Worm (Caenorhabditis elegans) whole organism, mixed stage, embryonic: ENCODE measurements around the gene B0222.1.

Experiments used
- ces-1 ChIP-seq: fragments of 150-350 bp; optimal IDR thresholded peaks from 2 replicates; lab custom pipeline; 2014; ENCODE audit warnings: missing biosample characterization, missing genetic modification reagents, missing genetic modification characterization
- lin-13 ChIP-seq: fragments of 150-350 bp; optimal IDR thresholded peaks from 2 replicates; lab custom pipeline; 2014; ENCODE audit warnings: missing biosample characterization, missing genetic modification characterization
- mep-1 ChIP-seq: fragments of 150-350 bp; optimal IDR thresholded peaks from 2 replicates; lab custom pipeline; 2017; ENCODE audit warnings: missing biosample characterization, missing genetic modification reagents, missing genetic modification characterization, inconsistent platforms
- snpc-4 ChIP-seq: fragments of 150-350 bp; optimal IDR thresholded peaks from 2 replicates; lab custom pipeline; 2014; ENCODE audit warnings: missing biosample characterization, missing genetic modification characterization
- unc-120 ChIP-seq: sonication (generic microtip); optimal IDR thresholded peaks from 2 replicates; lab custom pipeline; 2017; ENCODE audit warnings: missing genetic modification characterization, missing compliant biosample characterization; ENCODE audit not compliant: poor library complexity, severe bottlenecking
- zip-8 ChIP-seq: fragments of 150-350 bp; optimal IDR thresholded peaks from 2 replicates; lab custom pipeline; 2014; ENCODE audit warnings: missing biosample characterization, missing genetic modification characterization

DNA sequence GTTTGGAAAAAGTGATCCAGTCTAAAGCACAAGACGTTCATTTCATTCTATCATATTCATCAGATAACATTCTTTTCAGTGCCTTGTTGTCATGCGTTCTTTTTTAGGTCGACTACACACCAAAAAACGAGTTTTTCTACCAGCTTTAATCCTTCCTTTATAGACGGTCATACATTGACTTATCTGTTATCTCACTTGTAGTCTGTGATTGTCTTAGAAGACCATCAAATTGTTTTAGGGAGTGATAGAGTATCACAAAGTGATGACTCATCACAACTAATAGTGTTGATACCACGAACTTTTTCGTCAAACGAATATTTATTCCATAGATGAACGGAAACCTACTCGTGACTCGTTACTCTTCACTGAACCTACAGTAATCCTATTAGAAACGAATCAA lies 48.2 kb upstream of the B0222.1 start:
- TF ChIP-seq ces-1 (GFP tag; lab: Kevin White, UChicago) (no peak), lin-13 (tag; lab: Kevin White, UChicago) (no peak), mep-1 (tag; lab: Kevin White, UChicago) (no peak), unc-120 (tag; lab: Kevin White, UChicago) (no peak), snpc-4 (no peak), zip-8 (tag; lab: Kevin White, UChicago) (no peak)
